Worm (Caenorhabditis elegans) whole organism, L4 larva: ENCODE data around the gene srxa-10.

ENCODE experiments used
- D1046.2 ChIP-seq: fragments of 200-800 bp; sonication (Bioruptor generic); IDR thresholded peaks from 2 replicates; pipeline ENCODE4 v1.3.6; 2022; ENCODE audit warnings: missing genetic modification characterization, missing compliant biosample characterization
- F10B5.3 ChIP-seq: sonication (generic microtip); optimal IDR thresholded peaks from 2 replicates; lab custom pipeline; 2016; ENCODE audit warnings: mild to moderate bottlenecking, missing genetic modification characterization, missing compliant biosample characterization
- F26F4.8 ChIP-seq: fragments of 200-800 bp; sonication (Bioruptor generic); conservative IDR thresholded peaks from 2 replicates; pipeline ENCODE4 v1.3.6; 2022; ENCODE audit warnings: missing genetic modification characterization, missing compliant biosample characterization
- R02D3.7 ChIP-seq: fragments of 150-350 bp; sonication (generic microtip); optimal IDR thresholded peaks from 3 replicates; lab custom pipeline; 2014; ENCODE audit warnings: missing biosample characterization, missing genetic modification characterization
- Y105C5A.15 ChIP-seq: fragments of 200-800 bp; sonication (Bioruptor generic); IDR thresholded peaks from 2 replicates; pipeline ENCODE4 v1.3.6; 2022; ENCODE audit warnings: missing genetic modification characterization, missing compliant biosample characterization
- Y48G9A.11 ChIP-seq: fragments of 200-800 bp; sonication (Bioruptor generic); IDR thresholded peaks from 2 replicates; pipeline ENCODE4 v1.3.6; 2022; ENCODE audit warnings: missing genetic modification reagents, missing genetic modification characterization, missing compliant biosample characterization
- Y5F2A.4 ChIP-seq: fragments of 200-800 bp; sonication (Bioruptor generic); optimal IDR thresholded peaks from 2 replicates; lab custom pipeline; 2018; ENCODE audit warnings: mild to moderate bottlenecking, missing genetic modification characterization, missing compliant biosample characterization
- ZK546.5 ChIP-seq, 2 experiments: sonication (generic microtip); optimal IDR thresholded peaks; 2 replicates each; lab custom pipeline; 2017; ENCODE audit warnings: missing biosample characterization in 2 of 2, missing genetic modification characterization in 2 of 2
- aha-1 ChIP-seq: fragments of 150-350 bp; peaks from one replicate; lab custom pipeline; 2014; ENCODE audit warnings: missing biosample characterization, missing genetic modification characterization
- aly-2 ChIP-seq: sonication (generic microtip); optimal IDR thresholded peaks from 2 replicates; lab custom pipeline; 2018; ENCODE audit warnings: missing biosample characterization, missing genetic modification characterization
- arid-1 ChIP-seq: fragments of 200-800 bp; sonication (Bioruptor generic); conservative IDR thresholded peaks from 2 replicates; pipeline ENCODE4 v1.3.6; 2022; ENCODE audit warnings: missing genetic modification reagents, missing genetic modification characterization, missing compliant biosample characterization
- attf-4 ChIP-seq: sonication (generic microtip); optimal IDR thresholded peaks from 3 replicates; lab custom pipeline; 2017; ENCODE audit warnings: missing biosample characterization, missing genetic modification characterization
- ceh-20 ChIP-seq: fragments of 200-800 bp; sonication (Bioruptor generic); IDR thresholded peaks from 2 replicates; pipeline ENCODE4 v1.3.6; 2022; ENCODE audit warnings: missing genetic modification reagents, missing genetic modification characterization, missing compliant biosample characterization
- ceh-28 ChIP-seq: fragments of 150-350 bp; optimal IDR thresholded peaks from 2 replicates; lab custom pipeline; 2014; ENCODE audit warnings: missing biosample characterization, missing genetic modification reagents, missing genetic modification characterization
- ceh-44 ChIP-seq: fragments of 200-800 bp; sonication (Bioruptor generic); IDR thresholded peaks from 2 replicates; pipeline ENCODE4 v1.3.6; 2022; ENCODE audit warnings: missing genetic modification reagents, missing genetic modification characterization, missing compliant biosample characterization
- ceh-82 ChIP-seq: sonication (generic microtip); optimal IDR thresholded peaks from 2 replicates; lab custom pipeline; 2017; ENCODE audit warnings: missing biosample characterization, missing genetic modification characterization
- cey-2 ChIP-seq: sonication (generic microtip); optimal IDR thresholded peaks from 3 replicates; lab custom pipeline; 2017; ENCODE audit warnings: missing genetic modification characterization, mild to moderate bottlenecking, missing compliant biosample characterization, antibody characterized with exemption, borderline replicate concordance; ENCODE audit not compliant: insufficient read depth
- daf-12 ChIP-seq: fragments of 150-350 bp; optimal IDR thresholded peaks from 2 replicates; lab custom pipeline; 2014; ENCODE audit warnings: missing biosample characterization, missing genetic modification reagents, missing genetic modification characterization
- duxl-1 ChIP-seq: sonication (generic microtip); optimal IDR thresholded peaks from 2 replicates; lab custom pipeline; 2016; ENCODE audit warnings: mild to moderate bottlenecking, missing genetic modification characterization, moderate library complexity, missing compliant biosample characterization; ENCODE audit not compliant: poor library complexity
- dve-1 ChIP-seq: sonication (generic microtip); optimal IDR thresholded peaks from 2 replicates; lab custom pipeline; 2017; ENCODE audit warnings: antibody characterized with exemption, mild to moderate bottlenecking, missing genetic modification characterization, missing compliant biosample characterization; ENCODE audit not compliant: insufficient read depth
- egl-27 ChIP-seq: sonication (generic microtip); optimal IDR thresholded peaks from 3 replicates; lab custom pipeline; 2017; ENCODE audit warnings: missing biosample characterization, missing genetic modification reagents, missing genetic modification characterization
- hif-1 ChIP-seq, 2 experiments: sonication (generic microtip); optimal IDR thresholded peaks; 2 replicates each; lab custom pipeline; 2016 to 2017; ENCODE audit warnings: missing compliant biosample characterization in 2 of 2, missing genetic modification characterization in 2 of 2, missing genetic modification reagents in 2 of 2, missing genotype in 2 of 2, mild to moderate bottlenecking in 1 of 2
- hlh-11 ChIP-seq: fragments of 200-800 bp; sonication (Bioruptor generic); optimal IDR thresholded peaks from 2 replicates; lab custom pipeline; 2018; ENCODE audit warnings: mild to moderate bottlenecking, missing genetic modification characterization, missing compliant biosample characterization
- hlh-30 ChIP-seq: sonication (generic microtip); optimal IDR thresholded peaks from 2 replicates; lab custom pipeline; 2017; ENCODE audit warnings: antibody characterized with exemption, mild to moderate bottlenecking, missing genetic modification characterization, missing compliant biosample characterization; ENCODE audit not compliant: insufficient read depth
- hmg-1.1 ChIP-seq: fragments of 200-800 bp; sonication (Bioruptor generic); IDR thresholded peaks from 2 replicates; pipeline ENCODE4 v1.3.6; 2022; ENCODE audit warnings: missing genetic modification reagents, missing genetic modification characterization, missing compliant biosample characterization
- lim-7 ChIP-seq: fragments of 200-800 bp; sonication (Bioruptor generic); IDR thresholded peaks from 2 replicates; pipeline ENCODE4 v1.3.6; 2022; ENCODE audit warnings: missing genetic modification characterization, missing compliant biosample characterization
- lin-13 ChIP-seq: fragments of 150-350 bp; optimal IDR thresholded peaks from 2 replicates; lab custom pipeline; 2014; ENCODE audit warnings: missing biosample characterization, missing genetic modification reagents, missing genetic modification characterization
- lin-39 ChIP-seq: fragments of 150-350 bp; optimal IDR thresholded peaks from 2 replicates; lab custom pipeline; 2014; ENCODE audit warnings: missing biosample characterization, missing genetic modification reagents, missing genetic modification characterization
- lsy-2 ChIP-seq, 2 experiments: fragments of 150-350 bp in 1 of 2; sonication (generic microtip) in 1 of 2; optimal IDR thresholded peaks; 2 replicates each; lab custom pipeline; 2014 to 2017; ENCODE audit warnings: missing biosample characterization in 2 of 2, missing genetic modification characterization in 2 of 2
- mdl-1 ChIP-seq, 2 experiments: fragments of 150-350 bp in 1 of 2; sonication (generic microtip) in 1 of 2; optimal IDR thresholded peaks; 2 replicates each; lab custom pipeline; 2014 to 2017; ENCODE audit warnings: missing biosample characterization in 2 of 2, missing genetic modification characterization in 2 of 2
- mes-2 ChIP-seq: sonication (generic microtip); optimal IDR thresholded peaks from 2 replicates; lab custom pipeline; 2016; ENCODE audit warnings: missing genotype, mild to moderate bottlenecking, missing genetic modification characterization, missing compliant biosample characterization; ENCODE audit not compliant: poor library complexity, severe bottlenecking
- mxl-2 ChIP-seq: fragments of 200-800 bp; sonication (Bioruptor generic); conservative IDR thresholded peaks from 2 replicates; pipeline ENCODE4 v1.3.6; 2022; ENCODE audit warnings: missing genetic modification reagents, missing genetic modification characterization, missing compliant biosample characterization
- nhr-10 ChIP-seq: fragments of 150-350 bp; optimal IDR thresholded peaks from 2 replicates; lab custom pipeline; 2014; ENCODE audit warnings: missing biosample characterization, missing genetic modification characterization
- nhr-28 ChIP-seq: fragments of 150-350 bp; optimal IDR thresholded peaks from 2 replicates; lab custom pipeline; 2014; ENCODE audit warnings: missing biosample characterization, missing genetic modification characterization
- nhr-41 ChIP-seq: fragments of 200-800 bp; sonication (Bioruptor generic); IDR thresholded peaks from 2 replicates; pipeline ENCODE4 v1.3.6; 2022; ENCODE audit warnings: missing genetic modification reagents, missing genetic modification characterization, missing compliant biosample characterization
- nhr-76 ChIP-seq: fragments of 150-350 bp; optimal IDR thresholded peaks from 2 replicates; lab custom pipeline; 2014; ENCODE audit warnings: missing biosample characterization, missing genetic modification characterization
- nhr-77 ChIP-seq: fragments of 150-350 bp; optimal IDR thresholded peaks from 2 replicates; lab custom pipeline; 2014; ENCODE audit warnings: missing biosample characterization, missing genetic modification characterization
- pha-4 ChIP-seq, 2 experiments: fragments of 150-350 bp in 1 of 2; fragments of 200-800 bp in 1 of 2; sonication (Bioruptor generic) in 1 of 2; IDR thresholded peaks in 1 of 2; optimal IDR thresholded peaks in 1 of 2; 2 replicates each; pipeline versions ENCODE4 v1.3.6 to Lab custom; 2014 to 2022; ENCODE audit warnings: missing genetic modification characterization in 2 of 2, missing genetic modification reagents in 2 of 2, missing biosample characterization in 1 of 2, missing compliant biosample characterization in 1 of 2
- pqm-1 ChIP-seq: sonication (generic microtip); optimal IDR thresholded peaks from 2 replicates; lab custom pipeline; 2017; ENCODE audit warnings: missing biosample characterization, missing genetic modification characterization
- sdz-12 ChIP-seq: fragments of 200-800 bp; sonication (Bioruptor generic); optimal IDR thresholded peaks from 2 replicates; lab custom pipeline; 2018; ENCODE audit warnings: mild to moderate bottlenecking, missing genetic modification characterization, missing compliant biosample characterization
- skn-1 ChIP-seq: fragments of 150-350 bp; optimal IDR thresholded peaks from 2 replicates; lab custom pipeline; 2014; ENCODE audit warnings: missing biosample characterization, missing genetic modification characterization
- snpc-1.2 ChIP-seq: fragments of 200-800 bp; sonication (Bioruptor generic); IDR thresholded peaks from 2 replicates; pipeline ENCODE4 v1.3.6; 2022; ENCODE audit warnings: missing genetic modification reagents, missing genetic modification characterization, missing compliant biosample characterization
- snpc-4 ChIP-seq: fragments of 150-350 bp; optimal IDR thresholded peaks from 2 replicates; lab custom pipeline; 2014; ENCODE audit warnings: missing biosample characterization, missing genetic modification characterization
- spr-1 ChIP-seq: sonication (generic microtip); optimal IDR thresholded peaks from 2 replicates; lab custom pipeline; 2016; ENCODE audit warnings: mild to moderate bottlenecking, missing genetic modification characterization, missing compliant biosample characterization
- tra-1 ChIP-seq: fragments of 200-800 bp; sonication (Bioruptor generic); IDR thresholded peaks from 2 replicates; pipeline ENCODE4 v1.3.6; 2022; ENCODE audit warnings: missing genetic modification reagents, missing genetic modification characterization, missing compliant biosample characterization
- unc-39 ChIP-seq: sonication (generic microtip); optimal IDR thresholded peaks from 2 replicates; lab custom pipeline; 2017; ENCODE audit warnings: missing biosample characterization, missing genetic modification characterization
- unc-62 ChIP-seq, 3 experiments: fragments of 150-350 bp in 1 of 3; sonication (generic microtip); optimal IDR thresholded peaks in 2 of 3; peaks in 1 of 3; 1 replicate in 1 of 3; 2 replicates in 2 of 3; lab custom pipeline; 2014 to 2017; ENCODE audit warnings: missing biosample characterization in 3 of 3, missing genetic modification characterization in 3 of 3, missing genetic modification reagents in 3 of 3, missing genotype in 1 of 3
- zfp-3 ChIP-seq: fragments of 200-800 bp; sonication (Bioruptor generic); conservative IDR thresholded peaks from 2 replicates; pipeline ENCODE4 v1.3.6; 2022; ENCODE audit warnings: missing genetic modification reagents, missing genetic modification characterization, missing compliant biosample characterization
- ztf-11 ChIP-seq: fragments of 150-350 bp; optimal IDR thresholded peaks from 2 replicates; lab custom pipeline; 2014; ENCODE audit warnings: missing biosample characterization, missing genetic modification characterization

The srxa-10 gene

ce11 chrIII:9780665-9781304 lies 15.6 kb downstream of the srxa-10 start, which contains the start of gene vha-1 (continued):
- TF ChIP-seq pha-4 (GFP tag; IDR thresholded peaks at IDR 0.05; lab: Robert Waterston, UW), result peak; percentile 60; the same call in 1 of the 2 replicates
- no peak for TF ChIP-seq pha-4 (tag; optimal IDR thresholded peaks at IDR 0.05; lab: Kevin White, UChicago)
- TF ChIP-seq F10B5.3 (tag; lab: Kevin White, UChicago), result no peak
- peak; percentile 64 for TF ChIP-seq spr-1
- TF ChIP-seq zfp-3 (GFP tag; lab: Robert Waterston, UW), result no peak
- TF ChIP-seq lim-7 (GFP tag; lab: Robert Waterston, UW), result no peak
- no peak for TF ChIP-seq snpc-4 (tag; lab: Kevin White, UChicago)
- TF ChIP-seq lin-39, result no peak
- peak; percentile 42; the same call in 1 of the 2 replicates for TF ChIP-seq ceh-44
- peak in 1 of 2 experiments; percentile 58 for TF ChIP-seq hif-1 (tag; optimal IDR thresholded peaks at IDR 0.05; lab: Kevin White, UChicago)
- peak; percentile 95 for TF ChIP-seq lin-13 (GFP tag; lab: Kevin White, UChicago)
- TF ChIP-seq lsy-2 (tag; optimal IDR thresholded peaks at IDR 0.05; lab: Kevin White, UChicago), result peak; percentile 91 to 96
- TF ChIP-seq nhr-77 (tag; lab: Kevin White, UChicago), result peak; percentile 97
- peak; percentile 94 for TF ChIP-seq dve-1
- no peak for TF ChIP-seq Y48G9A.11 (GFP tag; lab: Robert Waterston, UW)
- no peak for TF ChIP-seq sdz-12 (GFP tag; lab: Kevin White, UChicago)
- TF ChIP-seq arid-1 (GFP tag; lab: Robert Waterston, UW), result peak; percentile 44
- no peak for TF ChIP-seq ztf-11 (tag; lab: Kevin White, UChicago)
- no peak for TF ChIP-seq egl-27 (tag; lab: Kevin White, UChicago)
- peak; percentile 48 for TF ChIP-seq aha-1 (tag; lab: Kevin White, UChicago)
- peak; percentile 4 to 70 for TF ChIP-seq mdl-1 (tag; optimal IDR thresholded peaks at IDR 0.05; lab: Kevin White, UChicago)
- no peak for TF ChIP-seq ceh-20 (GFP tag; lab: Robert Waterston, UW)
- TF ChIP-seq unc-39 (tag; lab: Kevin White, UChicago), result no peak
- TF ChIP-seq ceh-82 (tag; lab: Kevin White, UChicago), result no peak
- TF ChIP-seq mxl-2 (GFP tag; lab: Robert Waterston, UW), result no peak
- no peak for TF ChIP-seq D1046.2 (GFP tag; lab: Robert Waterston, UW)
- peak; percentile 78 for TF ChIP-seq nhr-10 (tag; lab: Kevin White, UChicago)
- peak in 1 of 2 experiments; percentile 95 for TF ChIP-seq unc-62 (GFP tag; optimal IDR thresholded peaks at IDR 0.05 in 1 of 2; lab: Kevin White, UChicago)
- no peak for TF ChIP-seq unc-62 (tag; optimal IDR thresholded peaks at IDR 0.05; lab: Kevin White, UChicago)
- TF ChIP-seq cey-2, result no peak
- TF ChIP-seq nhr-76 (tag; lab: Kevin White, UChicago), result no peak
- TF ChIP-seq ceh-28, result no peak
- TF ChIP-seq Y5F2A.4 (GFP tag; lab: Kevin White, UChicago), result no peak
- TF ChIP-seq Y105C5A.15, result no peak
- TF ChIP-seq mes-2 (tag; lab: Kevin White, UChicago), result peak; percentile 91
- no peak for TF ChIP-seq daf-12 (tag; lab: Kevin White, UChicago)
- TF ChIP-seq tra-1, result 0 out of 2 replicates have a peak, but pooled peaks have one; percentile 46
- TF ChIP-seq snpc-1.2, result no peak
- no peak for TF ChIP-seq duxl-1
- TF ChIP-seq hlh-30 (tag; lab: Kevin White, UChicago), result peak; percentile 70
- peak; percentile 4 for TF ChIP-seq skn-1 (tag; lab: Kevin White, UChicago)
- no peak for TF ChIP-seq attf-4
- TF ChIP-seq nhr-41 (GFP tag; lab: Robert Waterston, UW), result no peak
- peak; percentile 77 for TF ChIP-seq hmg-1.1
- peak; percentile 75 for TF ChIP-seq pqm-1 (tag; lab: Kevin White, UChicago)
- no peak for TF ChIP-seq aly-2
- peak; percentile 92 for TF ChIP-seq nhr-28 (tag; lab: Kevin White, UChicago)
- TF ChIP-seq ZK546.5 (tag; optimal IDR thresholded peaks at IDR 0.05; lab: Kevin White, UChicago), result no peak
- TF ChIP-seq F26F4.8 (GFP tag; lab: Robert Waterston, UW), result no peak
- peak; percentile 88 for TF ChIP-seq hlh-11 (tag; lab: Kevin White, UChicago)
- TF ChIP-seq R02D3.7 (tag; lab: Kevin White, UChicago), result no peak
